Worm (Caenorhabditis elegans) whole organism, young adult: Measurements from ENCODE around the gene skr-19.

ENCODE experiments used
- C17E4.6 ChIP-seq: fragments of 200-800 bp; sonication (Bioruptor generic); IDR thresholded peaks from 2 replicates; pipeline ENCODE4 v1.3.6; 2022; ENCODE audit warnings: missing genetic modification reagents, missing genetic modification characterization, missing compliant biosample characterization
- F10E7.11 ChIP-seq: sonication (generic microtip); optimal IDR thresholded peaks from 2 replicates; lab custom pipeline; 2017; ENCODE audit warnings: mild to moderate bottlenecking, missing genetic modification characterization, moderate library complexity, missing compliant biosample characterization
- F22D6.2 ChIP-seq: sonication (generic microtip); optimal IDR thresholded peaks from 2 replicates; lab custom pipeline; 2016; ENCODE audit warnings: mild to moderate bottlenecking, missing genetic modification characterization, missing compliant biosample characterization
- F57C9.4 ChIP-seq: sonication (generic microtip); optimal IDR thresholded peaks from 2 replicates; lab custom pipeline; 2017; ENCODE audit warnings: mild to moderate bottlenecking, missing genetic modification characterization, missing compliant biosample characterization
- K11D2.4 ChIP-seq: fragments of 200-800 bp; sonication (Bioruptor generic); IDR thresholded peaks from 2 replicates; pipeline ENCODE4 v1.3.6; 2022; ENCODE audit warnings: missing genetic modification reagents, missing genetic modification characterization, missing compliant biosample characterization
- Y79H2A.3 ChIP-seq: fragments of 200-800 bp; sonication (Bioruptor generic); conservative IDR thresholded peaks from 2 replicates; pipeline ENCODE4 v1.3.6; 2022; ENCODE audit warnings: missing genetic modification reagents, missing genetic modification characterization, missing compliant biosample characterization
- Y95B8A.8 ChIP-seq: fragments of 200-800 bp; sonication (Bioruptor generic); IDR thresholded peaks from 2 replicates; pipeline ENCODE4 v1.3.6; 2022; ENCODE audit warnings: missing genetic modification reagents, missing genetic modification characterization, missing compliant biosample characterization
- ZK185.1 ChIP-seq: sonication (generic microtip); optimal IDR thresholded peaks from 2 replicates; lab custom pipeline; 2016; ENCODE audit warnings: mild to moderate bottlenecking, missing genetic modification characterization, missing compliant biosample characterization; ENCODE audit not compliant: poor library complexity, severe bottlenecking
- akir-1 ChIP-seq: fragments of 200-800 bp; sonication (Bioruptor generic); optimal IDR thresholded peaks from 2 replicates; lab custom pipeline; 2018; ENCODE audit warnings: mild to moderate bottlenecking, missing genetic modification characterization, moderate library complexity, missing compliant biosample characterization
- aptf-3 ChIP-seq: fragments of 200-800 bp; sonication (Bioruptor generic); IDR thresholded peaks from 2 replicates; pipeline ENCODE4 v1.3.6; 2022; ENCODE audit warnings: missing genetic modification characterization, missing compliant biosample characterization
- ceh-40 ChIP-seq: fragments of 200-800 bp; sonication (Bioruptor generic); IDR thresholded peaks from 2 replicates; pipeline ENCODE4 v1.3.6; 2022; ENCODE audit warnings: missing genetic modification characterization, missing compliant biosample characterization
- ceh-58 ChIP-seq: fragments of 200-800 bp; sonication (Bioruptor generic); IDR thresholded peaks from 2 replicates; pipeline ENCODE4 v1.3.6; 2022; ENCODE audit warnings: missing genetic modification characterization, missing compliant biosample characterization
- ceh-79 ChIP-seq: sonication (generic microtip); optimal IDR thresholded peaks from 2 replicates; lab custom pipeline; 2017; ENCODE audit warnings: mild to moderate bottlenecking, missing genetic modification characterization, missing compliant biosample characterization
- dpff-1 ChIP-seq: sonication (generic microtip); optimal IDR thresholded peaks from 2 replicates; lab custom pipeline; 2017; ENCODE audit warnings: mild to moderate bottlenecking, missing genetic modification characterization, missing compliant biosample characterization
- efl-1 ChIP-seq: fragments of 150-350 bp; optimal IDR thresholded peaks from 2 replicates; lab custom pipeline; 2014; ENCODE audit warnings: missing biosample characterization, missing genetic modification reagents, missing genetic modification characterization
- egl-44 ChIP-seq: fragments of 200-800 bp; sonication (Bioruptor generic); IDR thresholded peaks from 2 replicates; pipeline ENCODE4 v1.3.6; 2022; ENCODE audit warnings: missing genetic modification reagents, missing genetic modification characterization, missing compliant biosample characterization
- fkh-3 ChIP-seq: sonication (generic microtip); optimal IDR thresholded peaks from 2 replicates; lab custom pipeline; 2016; ENCODE audit warnings: mild to moderate bottlenecking, missing genetic modification characterization, missing compliant biosample characterization
- him-1 ChIP-seq: sonication (generic microtip); optimal IDR thresholded peaks from 2 replicates; lab custom pipeline; 2016; ENCODE audit warnings: missing genotype, missing genetic modification reagents, missing genetic modification characterization, missing compliant biosample characterization
- hlh-12 ChIP-seq: sonication (generic microtip); optimal IDR thresholded peaks from 2 replicates; lab custom pipeline; 2016; ENCODE audit warnings: missing genetic modification characterization, missing compliant biosample characterization
- hmg-20 ChIP-seq: fragments of 200-800 bp; sonication (Bioruptor generic); IDR thresholded peaks from 2 replicates; pipeline ENCODE4 v1.3.6; 2022; ENCODE audit warnings: missing genetic modification reagents, missing genetic modification characterization, missing compliant biosample characterization
- let-607 ChIP-seq, 2 experiments: fragments of 200-800 bp in 1 of 2; sonication (Bioruptor generic) in 1 of 2; sonication (generic microtip) in 1 of 2; optimal IDR thresholded peaks; 2 replicates each; lab custom pipeline; 2016 to 2018; ENCODE audit warnings: mild to moderate bottlenecking in 2 of 2, missing compliant biosample characterization in 2 of 2, missing genetic modification characterization in 2 of 2, moderate library complexity in 2 of 2, missing genotype in 1 of 2
- lin-40 ChIP-seq: sonication (generic microtip); optimal IDR thresholded peaks from 2 replicates; lab custom pipeline; 2016; ENCODE audit warnings: missing genetic modification characterization, mild to moderate bottlenecking, missing compliant biosample characterization, missing genotype, missing genetic modification reagents
- lir-1 ChIP-seq: fragments of 200-800 bp; sonication (Bioruptor generic); conservative IDR thresholded peaks from 2 replicates; pipeline ENCODE4 v1.3.6; 2022; ENCODE audit warnings: missing genetic modification reagents, missing genetic modification characterization, missing compliant biosample characterization
- lsl-1 ChIP-seq: fragments of 200-800 bp; sonication (Bioruptor generic); optimal IDR thresholded peaks from 2 replicates; lab custom pipeline; 2018; ENCODE audit warnings: mild to moderate bottlenecking, missing genetic modification characterization, moderate library complexity, missing compliant biosample characterization
- madf-10 ChIP-seq: sonication (generic microtip); optimal IDR thresholded peaks from 2 replicates; lab custom pipeline; 2016; ENCODE audit warnings: mild to moderate bottlenecking, missing genetic modification characterization, missing compliant biosample characterization
- mcd-1 ChIP-seq: fragments of 200-800 bp; sonication (Bioruptor generic); IDR thresholded peaks from 2 replicates; pipeline ENCODE4 v1.3.6; 2022; ENCODE audit warnings: missing genetic modification reagents, missing genetic modification characterization, missing compliant biosample characterization
- mxl-1 ChIP-seq: sonication (generic microtip); optimal IDR thresholded peaks from 2 replicates; lab custom pipeline; 2016; ENCODE audit warnings: missing genetic modification characterization, missing compliant biosample characterization
- nfya-1 ChIP-seq: sonication (generic microtip); optimal IDR thresholded peaks from 2 replicates; lab custom pipeline; 2017; ENCODE audit warnings: antibody characterized with exemption, missing compliant biosample characterization, missing genetic modification characterization, borderline replicate concordance; ENCODE audit not compliant: insufficient read depth
- nfya-2 ChIP-seq: fragments of 200-800 bp; sonication (Bioruptor generic); IDR thresholded peaks from 2 replicates; pipeline ENCODE4 v1.3.6; 2022; ENCODE audit warnings: missing genetic modification reagents, missing genetic modification characterization, missing compliant biosample characterization
- nfyb-1 ChIP-seq: fragments of 200-800 bp; sonication (Bioruptor generic); IDR thresholded peaks from 2 replicates; pipeline ENCODE4 v1.3.6; 2022; ENCODE audit warnings: missing genetic modification reagents, missing genetic modification characterization, missing compliant biosample characterization
- nhr-27 ChIP-seq: fragments of 200-800 bp; sonication (Bioruptor generic); optimal IDR thresholded peaks from 2 replicates; lab custom pipeline; 2018; ENCODE audit warnings: mild to moderate bottlenecking, missing genetic modification characterization, moderate library complexity, missing compliant biosample characterization
- nhr-80 ChIP-seq: sonication (generic microtip); optimal IDR thresholded peaks from 2 replicates; lab custom pipeline; 2016; ENCODE audit warnings: missing genetic modification characterization, missing compliant biosample characterization
- pbrm-1 ChIP-seq: fragments of 200-800 bp; sonication (Bioruptor generic); IDR thresholded peaks from 2 replicates; pipeline ENCODE4 v1.3.6; 2022; ENCODE audit warnings: missing genetic modification reagents, missing genetic modification characterization, missing compliant biosample characterization
- rec-8 ChIP-seq, 2 experiments: sonication (generic microtip); optimal IDR thresholded peaks; 2 replicates each; lab custom pipeline; 2016; ENCODE audit warnings: mild to moderate bottlenecking in 2 of 2, missing genetic modification characterization in 2 of 2, missing genetic modification reagents in 2 of 2, missing genotype in 2 of 2, missing biosample characterization in 1 of 2, missing compliant biosample characterization in 1 of 2, moderate library complexity in 1 of 2
- snpc-1.3 ChIP-seq: sonication (generic microtip); optimal IDR thresholded peaks from 2 replicates; lab custom pipeline; 2017; ENCODE audit warnings: missing genetic modification characterization, mild to moderate bottlenecking, missing compliant biosample characterization, antibody characterized with exemption, moderate library complexity, missing genotype, missing genetic modification reagents; ENCODE audit not compliant: insufficient read depth
- snpc-4 ChIP-seq, 5 experiments: fragments of 150-350 bp in 1 of 5; sonication (generic microtip) in 4 of 5; optimal IDR thresholded peaks; 2 replicates each; lab custom pipeline; 2014 to 2018; ENCODE audit warnings: missing genetic modification characterization in 5 of 5, missing biosample characterization in 3 of 5, antibody characterized with exemption in 2 of 5, mild to moderate bottlenecking in 2 of 5, missing compliant biosample characterization in 2 of 5, missing genotype in 2 of 5, moderate library complexity in 2 of 5, missing genetic modification reagents in 1 of 5
- somi-1 ChIP-seq: fragments of 200-800 bp; sonication (Bioruptor generic); optimal IDR thresholded peaks from 2 replicates; lab custom pipeline; 2018; ENCODE audit warnings: mild to moderate bottlenecking, missing genetic modification characterization, missing compliant biosample characterization
- unc-62 ChIP-seq: fragments of 150-350 bp; optimal IDR thresholded peaks from 2 replicates; lab custom pipeline; 2014; ENCODE audit warnings: missing biosample characterization, missing genetic modification reagents, missing genetic modification characterization
- zim-3 ChIP-seq: sonication (generic microtip); optimal IDR thresholded peaks from 2 replicates; lab custom pipeline; 2017; ENCODE audit warnings: mild to moderate bottlenecking, missing genetic modification characterization, moderate library complexity, missing compliant biosample characterization
- ztf-3 ChIP-seq: fragments of 200-800 bp; sonication (Bioruptor generic); optimal IDR thresholded peaks from 2 replicates; lab custom pipeline; 2018; ENCODE audit warnings: mild to moderate bottlenecking, missing genetic modification characterization, missing compliant biosample characterization

The skr-19 gene

ce11 chrX:13237102-13237501 lies 12.6 kb upstream of the skr-19 start, which contains the start of gene K08H2.3:
Gene K08H2.3, plus strand, starts transcription at chrX:13237402.
- no peak for TF ChIP-seq C17E4.6 (GFP tag; lab: Robert Waterston, UW)
- TF ChIP-seq madf-10: no peak
- TF ChIP-seq zim-3: no peak
- no peak for TF ChIP-seq somi-1 (GFP tag; lab: Kevin White, UChicago)
- TF ChIP-seq snpc-1.3 (tag; lab: Kevin White, UChicago): no peak
- TF ChIP-seq nhr-27 (tag; lab: Kevin White, UChicago): no peak
- TF ChIP-seq F10E7.11 (tag; lab: Kevin White, UChicago): no peak
- TF ChIP-seq nfya-1 (tag; lab: Kevin White, UChicago): no peak
- TF ChIP-seq nhr-80 (tag; lab: Kevin White, UChicago): no peak
- TF ChIP-seq dpff-1 (tag; lab: Kevin White, UChicago): no peak
- no peak for TF ChIP-seq hlh-12 (tag; lab: Kevin White, UChicago)
- TF ChIP-seq Y79H2A.3: no peak
- no peak for TF ChIP-seq F22D6.2 (tag; lab: Kevin White, UChicago)
- TF ChIP-seq lir-1 (GFP tag; lab: Robert Waterston, UW): no peak
- TF ChIP-seq Y95B8A.8: no peak
- TF ChIP-seq unc-62 (GFP tag; lab: Kevin White, UChicago): no peak
- no peak for TF ChIP-seq K11D2.4
- TF ChIP-seq mxl-1: no peak

- TF ChIP-seq aptf-3 (GFP tag; lab: Robert Waterston, UW) (no peak), ceh-79 (tag; lab: Kevin White, UChicago) (no peak), lin-40 (tag; lab: Kevin White, UChicago) (no peak), lsl-1 (GFP tag; lab: Kevin White, UChicago) (no peak), nfyb-1 (GFP tag; lab: Robert Waterston, UW) (no peak), F57C9.4 (tag; lab: Kevin White, UChicago) (no peak), ceh-40 (GFP tag; lab: Robert Waterston, UW) (no peak), him-1 (tag; lab: Kevin White, UChicago) (no peak), fkh-3 (tag; lab: Kevin White, UChicago) (no peak), F10E7.11 (tag; lab: Kevin White, UChicago) (no peak), ZK185.1 (tag; lab: Kevin White, UChicago) (no peak), let-607 (tag; optimal IDR thresholded peaks at IDR 0.05; lab: Kevin White, UChicago) (no peak), egl-44 (GFP tag; lab: Robert Waterston, UW) (no peak), snpc-4 (GFP tag; optimal IDR thresholded peaks at IDR 0.05; lab: Kevin White, UChicago) (no peak), snpc-4 (tag; optimal IDR thresholded peaks at IDR 0.05; lab: Kevin White, UChicago) (no peak), ztf-3 (no peak), hlh-12 (tag; lab: Kevin White, UChicago) (no peak), rec-8 (tag; optimal IDR thresholded peaks at IDR 0.05; lab: Kevin White, UChicago) (no peak), nfya-2 (GFP tag; lab: Robert Waterston, UW) (no peak)
- TF ChIP-seq, all 124 proteins: peak for 0
Measured at ce11 chrX:13234879-13235278, 10.4 kb upstream of the skr-19 start, which contains the start of gene K08H2.2. Gene K08H2.2, minus strand, starts transcription at chrX:13234979.

- TF ChIP-seq mcd-1 (GFP tag; lab: Robert Waterston, UW) (no peak), nhr-80 (tag; lab: Kevin White, UChicago) (no peak), efl-1 (GFP tag; lab: Kevin White, UChicago) (no peak), ceh-58 (GFP tag; lab: Robert Waterston, UW) (no peak), akir-1 (GFP tag; lab: Kevin White, UChicago) (no peak), nfyb-1 (GFP tag; lab: Robert Waterston, UW) (no peak), hmg-20 (GFP tag; lab: Robert Waterston, UW) (no peak), pbrm-1 (GFP tag; lab: Robert Waterston, UW) (no peak)
Measured at ce11 chrX:13232259-13232658, 7.8 kb upstream of the skr-19 start, which contains the start of gene bgnt-1.5. Gene bgnt-1.5, minus strand, starts transcription at chrX:13232359.
